Fruit fly (Drosophila melanogaster): ENCODE data around the gene Sras.

DNA sequence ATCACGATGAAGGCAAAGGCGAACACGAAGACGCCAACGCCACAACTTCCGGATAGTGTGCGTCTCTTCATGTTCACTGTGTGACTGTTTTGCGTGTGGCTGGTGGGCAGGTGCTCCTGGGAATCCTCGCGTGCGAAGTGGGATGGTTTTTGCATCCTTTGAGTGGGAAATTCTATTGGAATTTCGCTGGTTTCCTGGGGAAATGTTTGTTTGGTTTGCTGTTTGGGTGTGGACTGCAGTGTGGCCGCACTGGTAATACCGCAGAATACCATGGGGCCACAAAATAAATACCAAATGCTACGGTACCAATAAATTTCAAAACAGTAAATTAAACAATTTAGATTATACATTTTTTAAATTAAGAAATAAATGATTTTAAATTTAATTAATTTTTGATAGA, 2.2 kb upstream of the Sras start, which contains the start of gene sinu:
- TF ChIP-seq brk (GFP tag; optimal IDR thresholded peaks at IDR 0.05) (no peak), dsf (GFP tag; optimal IDR thresholded peaks at IDR 0.05; ENCODE audit: borderline replicate concordance) (no peak), Hr78 (GFP tag; optimal IDR thresholded peaks at IDR 0.05) (no peak), h (GFP tag; optimal IDR thresholded peaks at IDR 0.05) (no peak), psq (GFP tag; optimal IDR thresholded peaks at IDR 0.05) (no peak), pan (optimal IDR thresholded peaks at IDR 0.05) (no peak), dmrt93B (GFP tag; optimal IDR thresholded peaks at IDR 0.05) (no peak), usp (GFP tag; optimal IDR thresholded peaks at IDR 0.05) (no peak), Myc (optimal IDR thresholded peaks at IDR 0.05) (no peak), OdsH (GFP tag; optimal IDR thresholded peaks at IDR 0.05) (no peak)

Data from whole organism, wandering third instar larva.